Worm (Caenorhabditis elegans) whole organism, L4 larva: ENCODE measurements around the gene W07G4.7.

Experiments
- F10B5.3 ChIP-seq: sonication (generic microtip); optimal IDR thresholded peaks from 2 replicates; lab custom pipeline; 2016; ENCODE audit warnings: mild to moderate bottlenecking, missing genetic modification characterization, missing compliant biosample characterization
- F26F4.8 ChIP-seq: fragments of 200-800 bp; sonication (Bioruptor generic); conservative IDR thresholded peaks from 2 replicates; pipeline ENCODE4 v1.3.6; 2022; ENCODE audit warnings: missing genetic modification characterization, missing compliant biosample characterization
- F37D6.2 ChIP-seq: sonication (generic microtip); optimal IDR thresholded peaks from 2 replicates; lab custom pipeline; 2016; ENCODE audit warnings: mild to moderate bottlenecking, missing genetic modification characterization, missing compliant biosample characterization
- T20F7.1 ChIP-seq: fragments of 200-800 bp; sonication (Bioruptor generic); optimal IDR thresholded peaks from 2 replicates; lab custom pipeline; 2018; ENCODE audit warnings: mild to moderate bottlenecking, missing genetic modification characterization, missing compliant biosample characterization
- T26A8.4 ChIP-seq: fragments of 200-800 bp; sonication (Bioruptor generic); IDR thresholded peaks from 2 replicates; pipeline ENCODE4 v1.3.6; 2022; ENCODE audit warnings: missing genetic modification characterization, missing compliant biosample characterization
- Y105C5A.15 ChIP-seq: fragments of 200-800 bp; sonication (Bioruptor generic); IDR thresholded peaks from 2 replicates; pipeline ENCODE4 v1.3.6; 2022; ENCODE audit warnings: missing genetic modification characterization, missing compliant biosample characterization
- Y48G9A.11 ChIP-seq: fragments of 200-800 bp; sonication (Bioruptor generic); IDR thresholded peaks from 2 replicates; pipeline ENCODE4 v1.3.6; 2022; ENCODE audit warnings: missing genetic modification reagents, missing genetic modification characterization, missing compliant biosample characterization
- Y5F2A.4 ChIP-seq: fragments of 200-800 bp; sonication (Bioruptor generic); optimal IDR thresholded peaks from 2 replicates; lab custom pipeline; 2018; ENCODE audit warnings: mild to moderate bottlenecking, missing genetic modification characterization, missing compliant biosample characterization
- ZK546.5 ChIP-seq, 2 experiments: sonication (generic microtip); optimal IDR thresholded peaks; 2 replicates each; lab custom pipeline; 2017; ENCODE audit warnings: missing biosample characterization in 2 of 2, missing genetic modification characterization in 2 of 2
- aha-1 ChIP-seq: fragments of 150-350 bp; peaks from one replicate; lab custom pipeline; 2014; ENCODE audit warnings: missing biosample characterization, missing genetic modification characterization
- aly-2 ChIP-seq: sonication (generic microtip); optimal IDR thresholded peaks from 2 replicates; lab custom pipeline; 2018; ENCODE audit warnings: missing biosample characterization, missing genetic modification characterization
- ceh-28 ChIP-seq: fragments of 150-350 bp; optimal IDR thresholded peaks from 2 replicates; lab custom pipeline; 2014; ENCODE audit warnings: missing biosample characterization, missing genetic modification reagents, missing genetic modification characterization
- ctbp-1 ChIP-seq: fragments of 200-800 bp; sonication (Bioruptor generic); IDR thresholded peaks from 2 replicates; pipeline ENCODE4 v1.3.6; 2022; ENCODE audit warnings: missing genetic modification reagents, missing genetic modification characterization, missing compliant biosample characterization
- daf-12 ChIP-seq: fragments of 150-350 bp; optimal IDR thresholded peaks from 2 replicates; lab custom pipeline; 2014; ENCODE audit warnings: missing biosample characterization, missing genetic modification reagents, missing genetic modification characterization
- daf-16 ChIP-seq, 3 experiments: sonication (generic microtip); optimal IDR thresholded peaks; 2 replicates each; lab custom pipeline; 2016 to 2017; ENCODE audit warnings: missing genetic modification characterization in 3 of 3, missing genetic modification reagents in 3 of 3, mild to moderate bottlenecking in 2 of 3, missing compliant biosample characterization in 2 of 3, missing biosample characterization in 1 of 3, moderate library complexity in 1 of 3
- dmd-8 ChIP-seq: fragments of 200-800 bp; sonication (Bioruptor generic); IDR thresholded peaks from 2 replicates; pipeline ENCODE4 v1.3.6; 2022; ENCODE audit warnings: missing genetic modification characterization, missing compliant biosample characterization
- dmd-9 ChIP-seq: fragments of 200-800 bp; sonication (Bioruptor generic); IDR thresholded peaks from 2 replicates; pipeline ENCODE4 v1.3.6; 2022; ENCODE audit warnings: missing genetic modification reagents, missing genetic modification characterization, missing compliant biosample characterization
- dpl-1 ChIP-seq: fragments of 150-350 bp; optimal IDR thresholded peaks from 2 replicates; lab custom pipeline; 2014; ENCODE audit warnings: missing biosample characterization, missing genetic modification reagents, missing genetic modification characterization
- duxl-1 ChIP-seq: sonication (generic microtip); optimal IDR thresholded peaks from 2 replicates; lab custom pipeline; 2016; ENCODE audit warnings: mild to moderate bottlenecking, missing genetic modification characterization, moderate library complexity, missing compliant biosample characterization; ENCODE audit not compliant: poor library complexity
- dve-1 ChIP-seq: sonication (generic microtip); optimal IDR thresholded peaks from 2 replicates; lab custom pipeline; 2017; ENCODE audit warnings: antibody characterized with exemption, mild to moderate bottlenecking, missing genetic modification characterization, missing compliant biosample characterization; ENCODE audit not compliant: insufficient read depth
- egl-27 ChIP-seq: sonication (generic microtip); optimal IDR thresholded peaks from 3 replicates; lab custom pipeline; 2017; ENCODE audit warnings: missing biosample characterization, missing genetic modification reagents, missing genetic modification characterization
- fkh-10 ChIP-seq: fragments of 150-350 bp; optimal IDR thresholded peaks from 2 replicates; lab custom pipeline; 2014; ENCODE audit warnings: missing biosample characterization, missing genetic modification reagents, missing genetic modification characterization
- hif-1 ChIP-seq, 2 experiments: sonication (generic microtip); optimal IDR thresholded peaks; 2 replicates each; lab custom pipeline; 2016 to 2017; ENCODE audit warnings: missing compliant biosample characterization in 2 of 2, missing genetic modification characterization in 2 of 2, missing genetic modification reagents in 2 of 2, missing genotype in 2 of 2, mild to moderate bottlenecking in 1 of 2
- jun-1 ChIP-seq: fragments of 150-350 bp; optimal IDR thresholded peaks from 2 replicates; lab custom pipeline; 2014; ENCODE audit warnings: missing biosample characterization, missing genetic modification reagents, missing genetic modification characterization
- lin-39 ChIP-seq: fragments of 150-350 bp; optimal IDR thresholded peaks from 2 replicates; lab custom pipeline; 2014; ENCODE audit warnings: missing biosample characterization, missing genetic modification reagents, missing genetic modification characterization
- lir-3 ChIP-seq: sonication (generic microtip); optimal IDR thresholded peaks from 2 replicates; lab custom pipeline; 2016; ENCODE audit warnings: mild to moderate bottlenecking, missing genetic modification characterization, missing compliant biosample characterization
- madf-5 ChIP-seq, 2 experiments: fragments of 200-800 bp; sonication (Bioruptor generic); IDR thresholded peaks; 2 replicates each; pipeline ENCODE4 v1.3.6; 2022; ENCODE audit warnings: missing compliant biosample characterization in 2 of 2, missing genetic modification characterization in 2 of 2
- mdl-1 ChIP-seq, 2 experiments: fragments of 150-350 bp in 1 of 2; sonication (generic microtip) in 1 of 2; optimal IDR thresholded peaks; 2 replicates each; lab custom pipeline; 2014 to 2017; ENCODE audit warnings: missing biosample characterization in 2 of 2, missing genetic modification characterization in 2 of 2
- mxl-2 ChIP-seq: fragments of 200-800 bp; sonication (Bioruptor generic); conservative IDR thresholded peaks from 2 replicates; pipeline ENCODE4 v1.3.6; 2022; ENCODE audit warnings: missing genetic modification reagents, missing genetic modification characterization, missing compliant biosample characterization
- nhr-10 ChIP-seq: fragments of 150-350 bp; optimal IDR thresholded peaks from 2 replicates; lab custom pipeline; 2014; ENCODE audit warnings: missing biosample characterization, missing genetic modification characterization
- nhr-102 ChIP-seq: sonication (generic microtip); optimal IDR thresholded peaks from 2 replicates; lab custom pipeline; 2016; ENCODE audit warnings: mild to moderate bottlenecking, missing genetic modification characterization, moderate library complexity, missing compliant biosample characterization
- nhr-111 ChIP-seq: fragments of 200-800 bp; sonication (Bioruptor generic); optimal IDR thresholded peaks from 2 replicates; lab custom pipeline; 2018; ENCODE audit warnings: mild to moderate bottlenecking, missing genetic modification characterization, missing compliant biosample characterization
- nhr-25 ChIP-seq: sonication (generic microtip); optimal IDR thresholded peaks from 2 replicates; lab custom pipeline; 2017; ENCODE audit warnings: missing genetic modification characterization, mild to moderate bottlenecking, missing compliant biosample characterization, antibody characterized with exemption, moderate library complexity, borderline replicate concordance; ENCODE audit not compliant: insufficient read depth
- nhr-28 ChIP-seq: fragments of 150-350 bp; optimal IDR thresholded peaks from 2 replicates; lab custom pipeline; 2014; ENCODE audit warnings: missing biosample characterization, missing genetic modification characterization
- nhr-42 ChIP-seq: fragments of 200-800 bp; sonication (Bioruptor generic); IDR thresholded peaks from 2 replicates; pipeline ENCODE4 v1.3.6; 2022; ENCODE audit warnings: missing genetic modification characterization, missing compliant biosample characterization
- nhr-77 ChIP-seq: fragments of 150-350 bp; optimal IDR thresholded peaks from 2 replicates; lab custom pipeline; 2014; ENCODE audit warnings: missing biosample characterization, missing genetic modification characterization
- php-3 ChIP-seq: fragments of 200-800 bp; sonication (Bioruptor generic); IDR thresholded peaks from 2 replicates; pipeline ENCODE4 v1.3.6; 2022; ENCODE audit warnings: missing genetic modification reagents, missing genetic modification characterization, missing compliant biosample characterization
- pqm-1 ChIP-seq: sonication (generic microtip); optimal IDR thresholded peaks from 2 replicates; lab custom pipeline; 2017; ENCODE audit warnings: missing biosample characterization, missing genetic modification characterization
- saeg-2 ChIP-seq: fragments of 200-800 bp; sonication (Bioruptor generic); IDR thresholded peaks from 2 replicates; pipeline ENCODE4 v1.3.6; 2022; ENCODE audit warnings: missing genetic modification reagents, missing genetic modification characterization, missing compliant biosample characterization
- sdz-12 ChIP-seq: fragments of 200-800 bp; sonication (Bioruptor generic); optimal IDR thresholded peaks from 2 replicates; lab custom pipeline; 2018; ENCODE audit warnings: mild to moderate bottlenecking, missing genetic modification characterization, missing compliant biosample characterization
- spr-3 ChIP-seq: fragments of 200-800 bp; sonication (Bioruptor generic); optimal IDR thresholded peaks from 2 replicates; lab custom pipeline; 2018; ENCODE audit warnings: mild to moderate bottlenecking, missing genetic modification characterization, missing compliant biosample characterization
- tag-97 ChIP-seq: fragments of 200-800 bp; sonication (Bioruptor generic); IDR thresholded peaks from 2 replicates; pipeline ENCODE4 v1.3.6; 2022; ENCODE audit warnings: missing genetic modification characterization, missing compliant biosample characterization
- tra-1 ChIP-seq: fragments of 200-800 bp; sonication (Bioruptor generic); IDR thresholded peaks from 2 replicates; pipeline ENCODE4 v1.3.6; 2022; ENCODE audit warnings: missing genetic modification reagents, missing genetic modification characterization, missing compliant biosample characterization
- unc-39 ChIP-seq: sonication (generic microtip); optimal IDR thresholded peaks from 2 replicates; lab custom pipeline; 2017; ENCODE audit warnings: missing biosample characterization, missing genetic modification characterization
- unc-62 ChIP-seq, 3 experiments: fragments of 150-350 bp in 1 of 3; sonication (generic microtip); optimal IDR thresholded peaks in 2 of 3; peaks in 1 of 3; 1 replicate in 1 of 3; 2 replicates in 2 of 3; lab custom pipeline; 2014 to 2017; ENCODE audit warnings: missing biosample characterization in 3 of 3, missing genetic modification characterization in 3 of 3, missing genetic modification reagents in 3 of 3, missing genotype in 1 of 3
- zag-1 ChIP-seq: fragments of 150-350 bp; optimal IDR thresholded peaks from 2 replicates; lab custom pipeline; 2014; ENCODE audit warnings: missing biosample characterization, missing genetic modification characterization
- zfp-3 ChIP-seq: fragments of 200-800 bp; sonication (Bioruptor generic); conservative IDR thresholded peaks from 2 replicates; pipeline ENCODE4 v1.3.6; 2022; ENCODE audit warnings: missing genetic modification reagents, missing genetic modification characterization, missing compliant biosample characterization
- zip-11 ChIP-seq: fragments of 200-800 bp; sonication (Bioruptor generic); IDR thresholded peaks from 2 replicates; pipeline ENCODE4 v1.3.6; 2022; ENCODE audit warnings: missing genetic modification characterization, missing compliant biosample characterization
- ztf-7 ChIP-seq: fragments of 150-350 bp; optimal IDR thresholded peaks from 2 replicates; lab custom pipeline; 2014; ENCODE audit warnings: missing biosample characterization, missing genetic modification characterization

W07G4.7 gene

DNA sequence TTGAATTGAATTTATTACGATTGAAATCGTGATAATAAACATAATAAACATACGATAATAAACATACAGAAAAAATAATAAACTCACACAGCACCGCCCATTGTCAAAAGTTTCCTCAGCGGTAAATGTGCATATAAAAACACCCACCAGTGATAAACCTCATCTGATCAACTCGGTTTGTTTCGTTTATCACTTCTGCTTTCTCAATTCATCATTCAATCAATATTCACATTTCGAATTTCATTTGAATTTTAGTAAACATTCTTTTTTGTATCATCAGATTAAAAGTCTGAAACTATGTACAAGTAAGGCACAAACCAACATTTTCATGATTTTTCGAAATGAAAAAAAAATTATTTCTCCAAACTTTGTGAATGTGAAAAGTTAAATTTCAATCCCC lies 21.3 kb downstream of the W07G4.7 start, which contains the start of gene try-10:
try-10 (minus strand) TSS at position 101 of the 400 bp plus-strand sequence.
- TF ChIP-seq fkh-10 (GFP tag; lab: Kevin White, UChicago) (no peak), Y5F2A.4 (GFP tag; lab: Kevin White, UChicago) (no peak), duxl-1 (no peak), F37D6.2 (tag; lab: Kevin White, UChicago) (no peak), egl-27 (tag; lab: Kevin White, UChicago) (no peak), ZK546.5 (tag; optimal IDR thresholded peaks at IDR 0.05; lab: Kevin White, UChicago) (no peak), zip-11 (GFP tag; lab: Robert Waterston, UW) (no peak), nhr-42 (GFP tag; lab: Robert Waterston, UW) (no peak)

DNA sequence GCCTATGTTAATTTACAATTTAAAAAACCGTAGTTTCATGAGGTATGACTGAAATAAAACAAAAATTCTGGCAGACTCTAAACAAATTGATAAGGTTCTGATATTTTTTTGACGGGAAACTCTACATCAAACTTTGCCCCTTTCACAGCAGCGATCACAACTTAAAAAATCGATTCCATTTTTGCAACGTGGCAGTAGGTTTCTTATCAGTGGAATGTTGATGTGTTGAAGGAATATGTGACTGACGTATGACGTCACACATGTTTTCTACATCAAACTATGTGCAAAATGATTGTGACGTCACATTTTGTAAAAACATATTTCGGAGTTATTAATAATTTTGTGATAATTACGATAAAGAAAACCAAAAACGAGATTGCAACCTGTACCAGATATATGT lies 22.6 kb downstream of the W07G4.7 start:
- TF ChIP-seq hif-1 (tag; optimal IDR thresholded peaks at IDR 0.05; lab: Kevin White, UChicago) (no peak), spr-3 (no peak), tra-1 (GFP tag; lab: Robert Waterston, UW) (peak; percentile 59; the same call in 1 of the 2 replicates), lin-39 (tag; lab: Kevin White, UChicago) (no peak), aly-2 (tag; lab: Kevin White, UChicago) (no peak), ctbp-1 (GFP tag; lab: Robert Waterston, UW) (no peak), sdz-12 (GFP tag; lab: Kevin White, UChicago) (no peak), nhr-102 (tag; lab: Kevin White, UChicago) (peak; percentile 80), dpl-1 (GFP tag; lab: Kevin White, UChicago) (no peak), nhr-111 (GFP tag; lab: Kevin White, UChicago) (no peak), F26F4.8 (GFP tag; lab: Robert Waterston, UW) (no peak), dmd-8 (GFP tag; lab: Robert Waterston, UW) (no peak), Y105C5A.15 (GFP tag; lab: Robert Waterston, UW) (no peak), pqm-1 (tag; lab: Kevin White, UChicago) (peak; percentile 5), Y48G9A.11 (GFP tag; lab: Robert Waterston, UW) (no peak), lir-3 (tag; lab: Kevin White, UChicago) (no peak), daf-16 (GFP tag; optimal IDR thresholded peaks at IDR 0.05; lab: Kevin White, UChicago) (peak in 1 of 2 experiments; percentile 53), daf-16 (tag; optimal IDR thresholded peaks at IDR 0.05; lab: Kevin White, UChicago) (peak; percentile 89), ceh-28 (no peak), T20F7.1 (GFP tag; lab: Kevin White, UChicago) (peak; percentile 52), Y5F2A.4 (GFP tag; lab: Kevin White, UChicago) (no peak), F10B5.3 (tag; lab: Kevin White, UChicago) (no peak), nhr-28 (tag; lab: Kevin White, UChicago) (peak; percentile 36), dmd-9 (GFP tag; lab: Robert Waterston, UW) (no peak), madf-5 (GFP tag; IDR thresholded peaks at IDR 0.05; lab: Robert Waterston, UW) (no peak), zfp-3 (GFP tag; lab: Robert Waterston, UW) (no peak), unc-39 (tag; lab: Kevin White, UChicago) (no peak), dve-1 (tag; lab: Kevin White, UChicago) (peak; percentile 88), nhr-10 (tag; lab: Kevin White, UChicago) (no peak), tag-97 (no peak), T26A8.4 (GFP tag; lab: Robert Waterston, UW) (no peak), php-3 (GFP tag; lab: Robert Waterston, UW) (peak; percentile 66; the same call in 1 of the 2 replicates), mdl-1 (tag; optimal IDR thresholded peaks at IDR 0.05; lab: Kevin White, UChicago) (no peak), jun-1 (no peak), zag-1 (tag; lab: Kevin White, UChicago) (no peak), nhr-25 (tag; lab: Kevin White, UChicago) (no peak), unc-62 (GFP tag; optimal IDR thresholded peaks at IDR 0.05 in 1 of 2; lab: Kevin White, UChicago) (peak in 1 of 2 experiments; percentile 83), unc-62 (tag; optimal IDR thresholded peaks at IDR 0.05; lab: Kevin White, UChicago) (no peak), daf-12 (tag; lab: Kevin White, UChicago) (no peak), ztf-7 (tag; lab: Kevin White, UChicago) (no peak), nhr-77 (tag; lab: Kevin White, UChicago) (no peak), mxl-2 (GFP tag; lab: Robert Waterston, UW) (no peak), saeg-2 (GFP tag; lab: Robert Waterston, UW) (peak; percentile 37; the same call in 1 of the 2 replicates), duxl-1 (no peak), aha-1 (tag; lab: Kevin White, UChicago) (no peak)
